Worm (Caenorhabditis elegans): ENCODE results near the gene Y22D7AL.10.

Y22D7AL.10 gene

ce11 chrIII:1618312-1618711, 417 bp downstream of the Y22D7AL.10 start:
- TF ChIP-seq ztf-11 (tag; optimal IDR thresholded peaks at IDR 0.05) (no peak), nhr-19 (GFP tag; conservative IDR thresholded peaks at IDR 0.05) (no peak), ces-1 (GFP tag; optimal IDR thresholded peaks at IDR 0.05) (no peak), ets-5 (GFP tag; IDR thresholded peaks at IDR 0.05) (no peak)

ce11 chrIII:1616245-1617026, 2.3 kb downstream of the Y22D7AL.10 start:
- no peak for TF ChIP-seq lin-14 (GFP tag; optimal IDR thresholded peaks at IDR 0.05)
- no peak for TF ChIP-seq Y116A8C.19 (tag; optimal IDR thresholded peaks at IDR 0.05; ENCODE audit: borderline replicate concordance)
- TF ChIP-seq ets-5 (GFP tag; IDR thresholded peaks at IDR 0.05), result 0 out of 2 replicates have a peak, but pooled peaks have one; percentile 50
- no peak for TF ChIP-seq hlh-4 (tag; optimal IDR thresholded peaks at IDR 0.05)
- TF ChIP-seq skn-1 (tag; optimal IDR thresholded peaks at IDR 0.05), result no peak
- peak; percentile 39 for TF ChIP-seq aly-2 (tag; optimal IDR thresholded peaks at IDR 0.05)
- TF ChIP-seq nhr-19 (GFP tag; conservative IDR thresholded peaks at IDR 0.05), result peak; percentile 19; the same call in 1 of the 2 replicates
- TF ChIP-seq lin-13 (GFP tag; optimal IDR thresholded peaks at IDR 0.05), result peak; percentile 64
- peak; percentile 20 for TF ChIP-seq nhr-20 (tag; optimal IDR thresholded peaks at IDR 0.05)
- peak; percentile 32 to 62 (median 55) for TF ChIP-seq dpl-1 (GFP tag; optimal IDR thresholded peaks at IDR 0.05)
- peak; percentile 31 for TF ChIP-seq nhr-47 (tag; optimal IDR thresholded peaks at IDR 0.05)
- no peak for TF ChIP-seq fkh-8 (tag; optimal IDR thresholded peaks at IDR 0.05)
- peak; percentile 28 for TF ChIP-seq elt-2 (tag; optimal IDR thresholded peaks at IDR 0.05)
- no peak for TF ChIP-seq mab-9 (GFP tag; IDR thresholded peaks at IDR 0.05)
- TF ChIP-seq lsy-2 (tag; optimal IDR thresholded peaks at IDR 0.05), result peak; percentile 47 to 81
- TF ChIP-seq efl-1 (optimal IDR thresholded peaks at IDR 0.05), result peak in 1 of 2 experiments; percentile 29
- peak; percentile 70 to 97 for TF ChIP-seq efl-1 (GFP tag; optimal IDR thresholded peaks at IDR 0.05 in 1 of 2)
- TF ChIP-seq nhr-77 (tag; optimal IDR thresholded peaks at IDR 0.05), result no peak
- TF ChIP-seq C16A3.4 (tag; optimal IDR thresholded peaks at IDR 0.05), result no peak
- TF ChIP-seq sox-4 (tag; optimal IDR thresholded peaks at IDR 0.05), result no peak
- no peak for TF ChIP-seq fos-1 (tag; optimal IDR thresholded peaks at IDR 0.05)
- no peak for TF ChIP-seq unc-86 (tag; optimal IDR thresholded peaks at IDR 0.05)
- TF ChIP-seq fkh-4 (tag; optimal IDR thresholded peaks at IDR 0.05; ENCODE audit: borderline replicate concordance), result no peak
- peak; percentile 23 for TF ChIP-seq ztf-4 (tag; optimal IDR thresholded peaks at IDR 0.05)
- TF ChIP-seq F16B12.6 (tag; optimal IDR thresholded peaks at IDR 0.05), result no peak
- no peak for TF ChIP-seq sup-37 (GFP tag; optimal IDR thresholded peaks at IDR 0.05)
- peak; percentile 30 to 71 for TF ChIP-seq lin-35 (GFP tag; optimal IDR thresholded peaks at IDR 0.05)
- no peak for TF ChIP-seq unc-30 (tag; optimal IDR thresholded peaks at IDR 0.05)
- TF ChIP-seq rnt-1 (tag; optimal IDR thresholded peaks at IDR 0.05), result peak; percentile 36
- TF ChIP-seq hlh-17 (GFP tag; optimal IDR thresholded peaks at IDR 0.05; ENCODE audit: borderline replicate concordance), result no peak
- peak; percentile 20 for TF ChIP-seq nhr-90 (tag; optimal IDR thresholded peaks at IDR 0.05; ENCODE audit: poor library complexity)
- TF ChIP-seq mef-2 (tag; optimal IDR thresholded peaks at IDR 0.05), result no peak
- TF ChIP-seq nhr-28 (tag; optimal IDR thresholded peaks at IDR 0.05), result no peak
- no peak for TF ChIP-seq blmp-1 (tag; optimal IDR thresholded peaks at IDR 0.05)
- TF ChIP-seq snu-23 (GFP tag; optimal IDR thresholded peaks at IDR 0.05), result peak; percentile 22
- TF ChIP-seq nhr-76 (tag; optimal IDR thresholded peaks at IDR 0.05), result no peak
- TF ChIP-seq efl-3 (GFP tag; optimal IDR thresholded peaks at IDR 0.05), result no peak
- peak; percentile 1 for TF ChIP-seq mep-1 (tag; optimal IDR thresholded peaks at IDR 0.05)
- TF ChIP-seq nhr-71 (tag; optimal IDR thresholded peaks at IDR 0.05), result peak; percentile 45
- TF ChIP-seq nhr-85 (tag), result peak; percentile 73
- TF ChIP-seq pqm-1 (tag; optimal IDR thresholded peaks at IDR 0.05), result no peak
- TF ChIP-seq xbp-1 (tag; optimal IDR thresholded peaks at IDR 0.05), result peak; percentile 6
- TF ChIP-seq ama-1 (optimal IDR thresholded peaks at IDR 0.05), result peak; percentile 71
- no peak for TF ChIP-seq isw-1 (GFP tag; IDR thresholded peaks at IDR 0.05)
